Fruit fly (Drosophila melanogaster) whole organism, pupa: ENCODE results near the gene lectin-24A.

Experiments used
- CG10348 ChIP-seq: fragments of 200-800 bp; sonication (Bioruptor generic); IDR thresholded peaks from 2 replicates; pipeline ENCODE4 v1.3.6; 2022; ENCODE audit warnings: missing biosample characterization, missing genetic modification characterization
- CG13204 ChIP-seq: fragments of 200-800 bp; sonication (Bioruptor generic); optimal IDR thresholded peaks from 2 replicates; lab custom pipeline; 2018; ENCODE audit warnings: missing biosample characterization, mild to moderate bottlenecking, missing genetic modification characterization, moderate library complexity
- CG17806 ChIP-seq: fragments of 200-800 bp; sonication (Bioruptor generic); optimal IDR thresholded peaks from 2 replicates; lab custom pipeline; 2018; ENCODE audit warnings: missing biosample characterization, mild to moderate bottlenecking, missing genetic modification characterization, moderate library complexity
- CG8159 ChIP-seq: fragments of 200-800 bp; sonication (Bioruptor generic); optimal IDR thresholded peaks from 3 replicates; lab custom pipeline; 2018; ENCODE audit warnings: missing biosample characterization, mild to moderate bottlenecking, missing genetic modification characterization, moderate library complexity
- CG8301 ChIP-seq: fragments of 200-800 bp; sonication (Bioruptor generic); optimal IDR thresholded peaks from 2 replicates; lab custom pipeline; 2018; ENCODE audit warnings: missing biosample characterization, mild to moderate bottlenecking, missing genetic modification characterization
- D1 ChIP-seq: fragments of 200-800 bp; sonication (Bioruptor generic); optimal IDR thresholded peaks from 2 replicates; lab custom pipeline; 2018; ENCODE audit warnings: missing biosample characterization, mild to moderate bottlenecking, missing genetic modification characterization, moderate library complexity
- Snoo ChIP-seq: fragments of 200-800 bp; sonication (Bioruptor generic); optimal IDR thresholded peaks from 3 replicates; lab custom pipeline; 2017; ENCODE audit warnings: missing biosample characterization, mild to moderate bottlenecking, missing genetic modification characterization, inconsistent platforms

dm6 chr2L:3693805-3694204 lies 23.8 kb downstream of the lectin-24A start, which contains the start of gene Acp24A4:
- TF ChIP-seq D1 (tag; lab: Kevin White, UChicago) = no peak
- TF ChIP-seq CG8301 (tag; lab: Kevin White, UChicago) = no peak
- no peak for TF ChIP-seq CG10348 (GFP tag; lab: Robert Waterston, UW)
- no peak for TF ChIP-seq CG17806 (tag; lab: Kevin White, UChicago)
- no peak for TF ChIP-seq CG8159
- TF ChIP-seq CG13204 = no peak
- no peak for TF ChIP-seq Snoo (tag; lab: Kevin White, UChicago)
